Worm (Caenorhabditis elegans) whole organism, late embryonic: ENCODE results near the gene F09C6.12.

Experiments used
- F13H6.1 ChIP-seq: sonication (generic microtip); optimal IDR thresholded peaks from 2 replicates; lab custom pipeline; 2016; ENCODE audit warnings: missing genetic modification characterization, missing compliant biosample characterization
- K02D7.2 ChIP-seq: sonication (generic microtip); optimal IDR thresholded peaks from 2 replicates; lab custom pipeline; 2017; ENCODE audit warnings: mild to moderate bottlenecking, missing genetic modification characterization, missing compliant biosample characterization
- K09A11.1 ChIP-seq: sonication (generic microtip); optimal IDR thresholded peaks from 2 replicates; lab custom pipeline; 2017; ENCODE audit warnings: antibody characterized with exemption, mild to moderate bottlenecking, missing genetic modification characterization, missing compliant biosample characterization; ENCODE audit not compliant: insufficient read depth
- T23F11.4 ChIP-seq: fragments of 200-800 bp; sonication (Bioruptor generic); optimal IDR thresholded peaks from 2 replicates; lab custom pipeline; 2018; ENCODE audit warnings: mild to moderate bottlenecking, missing genetic modification characterization, missing compliant biosample characterization
- Y22D7AL.16 ChIP-seq: sonication (generic microtip); optimal IDR thresholded peaks from 2 replicates; lab custom pipeline; 2016; ENCODE audit warnings: missing genetic modification characterization, missing compliant biosample characterization
- ahr-1 ChIP-seq: sonication (generic microtip); optimal IDR thresholded peaks from 2 replicates; lab custom pipeline; 2016; ENCODE audit warnings: missing genetic modification characterization, missing compliant biosample characterization
- ceh-18 ChIP-seq: sonication (generic microtip); optimal IDR thresholded peaks from 2 replicates; lab custom pipeline; 2016; ENCODE audit warnings: missing genetic modification characterization, missing compliant biosample characterization
- ceh-19 ChIP-seq: fragments of 200-800 bp; sonication (Bioruptor generic); optimal IDR thresholded peaks from 2 replicates; lab custom pipeline; 2018; ENCODE audit warnings: mild to moderate bottlenecking, missing genetic modification characterization, missing compliant biosample characterization
- ceh-2 ChIP-seq: sonication (generic microtip); optimal IDR thresholded peaks from 2 replicates; lab custom pipeline; 2016; ENCODE audit warnings: missing genotype, missing genetic modification characterization, missing compliant biosample characterization
- ceh-31 ChIP-seq: sonication (generic microtip); optimal IDR thresholded peaks from 2 replicates; lab custom pipeline; 2016; ENCODE audit warnings: missing genetic modification characterization, missing compliant biosample characterization
- ceh-34 ChIP-seq: sonication (generic microtip); optimal IDR thresholded peaks from 2 replicates; lab custom pipeline; 2016; ENCODE audit warnings: mild to moderate bottlenecking, missing genetic modification characterization, missing compliant biosample characterization
- ceh-45 ChIP-seq: fragments of 200-800 bp; sonication (Bioruptor generic); IDR thresholded peaks from 2 replicates; pipeline ENCODE4 v1.3.6; 2022; ENCODE audit warnings: missing genetic modification reagents, missing genetic modification characterization, missing compliant biosample characterization
- ceh-48 ChIP-seq: sonication (generic microtip); optimal IDR thresholded peaks from 2 replicates; lab custom pipeline; 2016; ENCODE audit warnings: missing genetic modification characterization, inconsistent platforms, missing compliant biosample characterization
- dmd-4 ChIP-seq: sonication (generic microtip); optimal IDR thresholded peaks from 2 replicates; lab custom pipeline; 2016; ENCODE audit warnings: borderline replicate concordance, missing genetic modification characterization, missing compliant biosample characterization
- eyg-1 ChIP-seq: sonication (generic microtip); optimal IDR thresholded peaks from 2 replicates; lab custom pipeline; 2016; ENCODE audit warnings: missing genotype, missing genetic modification characterization, missing compliant biosample characterization
- fkh-6 ChIP-seq: sonication (generic microtip); optimal IDR thresholded peaks from 2 replicates; lab custom pipeline; 2016; ENCODE audit warnings: missing genetic modification characterization, missing compliant biosample characterization
- hlh-13 ChIP-seq: fragments of 200-800 bp; sonication (Bioruptor generic); optimal IDR thresholded peaks from 2 replicates; lab custom pipeline; 2018; ENCODE audit warnings: mild to moderate bottlenecking, missing genetic modification characterization, missing compliant biosample characterization
- lim-6 ChIP-seq: sonication (generic microtip); optimal IDR thresholded peaks from 2 replicates; lab custom pipeline; 2016; ENCODE audit warnings: missing genetic modification characterization, missing compliant biosample characterization
- madf-2 ChIP-seq: sonication (generic microtip); optimal IDR thresholded peaks from 2 replicates; lab custom pipeline; 2017; ENCODE audit warnings: missing genetic modification characterization, missing compliant biosample characterization
- nhr-232 ChIP-seq: sonication (generic microtip); optimal IDR thresholded peaks from 2 replicates; lab custom pipeline; 2016; ENCODE audit warnings: missing genetic modification characterization, missing compliant biosample characterization
- npax-4 ChIP-seq: sonication (generic microtip); optimal IDR thresholded peaks from 2 replicates; lab custom pipeline; 2016; ENCODE audit warnings: missing genetic modification characterization, missing compliant biosample characterization
- pag-3 ChIP-seq: sonication (generic microtip); optimal IDR thresholded peaks from 2 replicates; lab custom pipeline; 2016; ENCODE audit warnings: missing compliant biosample characterization, missing genetic modification characterization, borderline replicate concordance
- pax-1 ChIP-seq: fragments of 150-350 bp; optimal IDR thresholded peaks from 2 replicates; lab custom pipeline; 2014; ENCODE audit warnings: missing biosample characterization, missing genetic modification characterization
- pha-4 ChIP-seq: fragments of 150-350 bp; optimal IDR thresholded peaks from 2 replicates; lab custom pipeline; 2018; ENCODE audit warnings: missing biosample characterization, missing genetic modification reagents, missing genetic modification characterization
- pqm-1 ChIP-seq: sonication (generic microtip); optimal IDR thresholded peaks from 2 replicates; lab custom pipeline; 2016; ENCODE audit warnings: missing genetic modification characterization, missing compliant biosample characterization
- pros-1 ChIP-seq: fragments of 150-350 bp; optimal IDR thresholded peaks from 2 replicates; lab custom pipeline; 2014; ENCODE audit warnings: missing biosample characterization, missing genetic modification reagents, missing genetic modification characterization
- ref-2 ChIP-seq: sonication (generic microtip); optimal IDR thresholded peaks from 2 replicates; lab custom pipeline; 2016; ENCODE audit warnings: missing genetic modification characterization, missing compliant biosample characterization
- sox-4 ChIP-seq: sonication (generic microtip); optimal IDR thresholded peaks from 2 replicates; lab custom pipeline; 2017; ENCODE audit warnings: mild to moderate bottlenecking, missing genetic modification characterization, inconsistent platforms, missing compliant biosample characterization
- unc-3 ChIP-seq, 2 experiments: fragments of 200-800 bp in 1 of 2; sonication (Bioruptor generic) in 1 of 2; sonication (generic microtip) in 1 of 2; conservative IDR thresholded peaks in 1 of 2; optimal IDR thresholded peaks in 1 of 2; 2 replicates each; pipeline versions ENCODE4 v1.3.6 to Lab custom; 2016 to 2022; ENCODE audit warnings: missing compliant biosample characterization in 2 of 2, missing genetic modification characterization in 2 of 2, missing genetic modification reagents in 1 of 2
- unc-42 ChIP-seq: sonication (generic microtip); optimal IDR thresholded peaks from 2 replicates; lab custom pipeline; 2016; ENCODE audit warnings: missing genotype, missing genetic modification characterization, missing compliant biosample characterization

F09C6.12 gene

ce11 chrV:16882260-16882918, at the start of gene F09C6.12, which contains the start of gene F09C6.11:
F09C6.12 (plus strand) TSS chrV:16882868.
F09C6.11 (minus strand) TSS chrV:16882310.
- TF ChIP-seq K02D7.2 (tag; lab: Kevin White, UChicago), result no peak
- TF ChIP-seq ceh-45 (GFP tag; lab: Robert Waterston, UW), result no peak
- TF ChIP-seq ceh-19, result no peak
- no peak for TF ChIP-seq eyg-1 (tag; lab: Kevin White, UChicago)
- no peak for TF ChIP-seq F13H6.1 (tag; lab: Kevin White, UChicago)
- TF ChIP-seq pha-4 (tag; lab: Kevin White, UChicago), result no peak
- TF ChIP-seq ceh-31 (tag; lab: Kevin White, UChicago), result no peak
- TF ChIP-seq sox-4 (tag; lab: Kevin White, UChicago), result no peak
- no peak for TF ChIP-seq pag-3 (tag; lab: Kevin White, UChicago)
- no peak for TF ChIP-seq Y22D7AL.16 (tag; lab: Kevin White, UChicago)

ce11 chrV:16833672-16834071, 49.0 kb upstream of the F09C6.12 start:
- TF ChIP-seq eyg-1 (tag; lab: Kevin White, UChicago), result no peak
- no peak for TF ChIP-seq pqm-1 (tag; lab: Kevin White, UChicago)
- no peak for TF ChIP-seq lim-6 (tag; lab: Kevin White, UChicago)
- no peak for TF ChIP-seq pros-1 (tag; lab: Kevin White, UChicago)
- TF ChIP-seq unc-3 (GFP tag; conservative IDR thresholded peaks at IDR 0.05; lab: Robert Waterston, UW), result no peak
- no peak for TF ChIP-seq unc-3 (tag; optimal IDR thresholded peaks at IDR 0.05; lab: Kevin White, UChicago)
- TF ChIP-seq npax-4 (tag; lab: Kevin White, UChicago), result no peak
- TF ChIP-seq, all 69 proteins: peak for 0

- TF ChIP-seq dmd-4 (tag; lab: Kevin White, UChicago) (no peak), T23F11.4 (GFP tag; lab: Kevin White, UChicago) (no peak), ceh-34 (tag; lab: Kevin White, UChicago) (no peak), ceh-48 (tag; lab: Kevin White, UChicago) (no peak)
Measured at ce11 chrV:16834989-16835388, 47.7 kb upstream of the F09C6.12 start, which contains the start of gene tni-3. tni-3 (minus strand) TSS chrV:16835128.

ce11 chrV:16836100-16836499, 46.6 kb upstream of the F09C6.12 start:
- TF ChIP-seq ref-2 (tag; lab: Kevin White, UChicago) (no peak), hlh-13 (GFP tag; lab: Kevin White, UChicago) (no peak), ceh-34 (tag; lab: Kevin White, UChicago) (peak; percentile 56), ceh-18 (tag; lab: Kevin White, UChicago) (peak; percentile 7)

ce11 chrV:16838435-16838834, 44.2 kb upstream of the F09C6.12 start:
- no peak for TF ChIP-seq madf-2 (tag; lab: Kevin White, UChicago)
- no peak for TF ChIP-seq pax-1 (tag; lab: Kevin White, UChicago)
- no peak for TF ChIP-seq sox-4 (tag; lab: Kevin White, UChicago)
- TF ChIP-seq fkh-6 (tag; lab: Kevin White, UChicago), result no peak

ce11 chrV:16840283-16840682, 42.4 kb upstream of the F09C6.12 start:
- TF ChIP-seq pqm-1 (tag; lab: Kevin White, UChicago), result no peak
- no peak for TF ChIP-seq ahr-1
- no peak for TF ChIP-seq ceh-2 (tag; lab: Kevin White, UChicago)
- no peak for TF ChIP-seq ref-2 (tag; lab: Kevin White, UChicago)
- no peak for TF ChIP-seq unc-42 (tag; lab: Kevin White, UChicago)
- TF ChIP-seq K09A11.1 (tag; lab: Kevin White, UChicago), result no peak
- no peak for TF ChIP-seq nhr-232
- TF ChIP-seq dmd-4 (tag; lab: Kevin White, UChicago), result no peak
